Fruit fly (Drosophila melanogaster): Measurements from ENCODE around the gene CG31917.

CG31917 gene

DNA sequence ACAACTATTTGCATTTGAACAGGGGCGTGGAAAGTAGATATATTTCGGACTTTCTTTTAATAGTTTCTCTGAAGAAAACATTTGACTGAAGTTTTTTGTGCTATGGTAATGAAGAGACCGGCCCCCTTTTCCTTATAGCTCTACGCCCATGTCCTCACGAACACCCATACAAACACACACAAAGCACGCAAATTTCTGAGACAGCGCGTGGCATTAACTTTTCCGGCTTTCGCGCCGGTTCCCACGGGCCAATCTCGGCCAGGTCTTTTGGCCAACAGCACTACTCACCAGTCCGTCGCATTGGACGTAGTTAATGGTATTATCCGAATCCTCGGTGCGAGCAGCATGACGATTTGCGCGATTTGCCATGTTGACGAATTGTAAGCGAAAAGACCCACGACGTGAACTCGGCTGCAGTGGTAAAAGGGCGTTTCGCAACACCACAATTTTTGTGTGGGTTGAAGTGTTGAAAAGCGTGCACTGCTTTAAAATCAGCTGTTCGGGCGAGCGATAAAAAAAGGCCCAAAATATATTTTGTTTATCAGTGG lies 41.8 kb upstream of the CG31917 start, which contains the start of gene senju (continued):
- TF ChIP-seq Poxn (GFP tag; IDR thresholded peaks at IDR 0.05) (no peak), NC2α (GFP tag; optimal IDR thresholded peaks at IDR 0.05) (peak; percentile 66), insv (GFP tag; optimal IDR thresholded peaks at IDR 0.05) (peak in 1 of 2 experiments; percentile 64), CG2116 (GFP tag; optimal IDR thresholded peaks at IDR 0.05) (peak; percentile 67), bsh (GFP tag; optimal IDR thresholded peaks at IDR 0.05) (peak; percentile 72 to 82), sqz (GFP tag; optimal IDR thresholded peaks at IDR 0.05) (peak; percentile 95), CG8281 (tag; optimal IDR thresholded peaks at IDR 0.05) (peak; percentile 56), sima (GFP tag; optimal IDR thresholded peaks at IDR 0.05) (peak; percentile 53), ash1 (GFP tag; optimal IDR thresholded peaks at IDR 0.05) (peak; percentile 74), schlank (tag; optimal IDR thresholded peaks at IDR 0.05) (peak; percentile 76), pita (GFP tag; optimal IDR thresholded peaks at IDR 0.05) (no peak), lmd (GFP tag; IDR thresholded peaks at IDR 0.05) (peak; percentile 86), Rfx (GFP tag; IDR thresholded peaks at IDR 0.05) (peak; percentile 86), sug (tag; optimal IDR thresholded peaks at IDR 0.05) (peak; percentile 85), aop (GFP tag; IDR thresholded peaks at IDR 0.05) (peak; percentile 40; the same call in 1 of the 2 replicates), ac (GFP tag; optimal IDR thresholded peaks at IDR 0.05) (peak; percentile 15), D19A (tag; optimal IDR thresholded peaks at IDR 0.05) (peak; percentile 66), Hr78 (GFP tag; optimal IDR thresholded peaks at IDR 0.05) (peak in 1 of 2 experiments; percentile 59), CG9797 (GFP tag; optimal IDR thresholded peaks at IDR 0.05) (peak; percentile 61), CG32772 (GFP tag; IDR thresholded peaks at IDR 0.05) (peak; percentile 60), ara (GFP tag; IDR thresholded peaks at IDR 0.05) (peak; percentile 79), Deaf1 (tag; optimal IDR thresholded peaks at IDR 0.05) (peak; percentile 86), org-1 (GFP tag; optimal IDR thresholded peaks at IDR 0.05) (peak; percentile 85), Ada2b (GFP tag; IDR thresholded peaks at IDR 0.05) (peak; percentile 81), chif (GFP tag; optimal IDR thresholded peaks at IDR 0.05) (peak; percentile 82 to 84), Hr3 (GFP tag; optimal IDR thresholded peaks at IDR 0.05) (peak; percentile 83), otp (GFP tag; IDR thresholded peaks at IDR 0.05) (peak; percentile 57), Eip74EF (GFP tag; optimal IDR thresholded peaks at IDR 0.05) (peak in 1 of 2 experiments; percentile 80), CG10274 (GFP tag; optimal IDR thresholded peaks at IDR 0.05) (peak; percentile 21), fd64A (GFP tag; optimal IDR thresholded peaks at IDR 0.05) (peak; percentile 59), E2f1 (GFP tag; IDR thresholded peaks at IDR 0.05) (peak; percentile 74), cato (GFP tag; optimal IDR thresholded peaks at IDR 0.05; ENCODE audit: borderline replicate concordance) (peak; percentile 58), B-H1 (GFP tag; IDR thresholded peaks at IDR 0.05) (peak; percentile 73), HLH4C (GFP tag; IDR thresholded peaks at IDR 0.05; ENCODE audit: partially characterized antibody) (0 out of 3 replicates have a peak, but pooled peaks have one; percentile 27), mld (GFP tag; IDR thresholded peaks at IDR 0.05; ENCODE audit: partially characterized antibody) (0 out of 3 replicates have a peak, but pooled peaks have one; percentile 46), Asciz (GFP tag; optimal IDR thresholded peaks at IDR 0.05) (peak; percentile 74), rib (GFP tag; IDR thresholded peaks at IDR 0.05) (peak; percentile 95), eve (GFP tag; optimal IDR thresholded peaks at IDR 0.05) (no peak), Bteb2 (GFP tag; optimal IDR thresholded peaks at IDR 0.05) (peak; percentile 50), zfh2 (GFP tag; optimal IDR thresholded peaks at IDR 0.05) (peak; percentile 90), CG1602 (GFP tag; optimal IDR thresholded peaks at IDR 0.05) (peak; percentile 69), CG4707 (GFP tag; optimal IDR thresholded peaks at IDR 0.05) (peak; percentile 65), Oaz (GFP tag; IDR thresholded peaks at IDR 0.05) (0 out of 2 replicates have a peak, but pooled peaks have one; percentile 30), Dip3 (GFP tag; optimal IDR thresholded peaks at IDR 0.05) (peak; percentile 63), fd96Cb (tag; optimal IDR thresholded peaks at IDR 0.05) (peak; percentile 61), mam (GFP tag; optimal IDR thresholded peaks at IDR 0.05) (peak; percentile 86), CG1647 (GFP tag; optimal IDR thresholded peaks at IDR 0.05) (peak; percentile 45), sens (GFP tag) (peak; percentile 98), CG1529 (GFP tag; optimal IDR thresholded peaks at IDR 0.05) (peak; percentile 72), CG11696 (GFP tag; IDR thresholded peaks at IDR 0.05) (peak; percentile 53)

Data from whole organism, embryonic.